Fruit fly (Drosophila melanogaster): ENCODE measurements around the gene CG15628.
A peak's percentile ranks its signal among the peaks of the same experiment; 100 is the strongest.

Gene CG15628

dm6 chr2L:4821757-4822156, at the start of gene CG15628:
CG15628 (plus strand) TSS chr2L:4821774.
- no peak for TF ChIP-seq noc (tag; optimal IDR thresholded peaks at IDR 0.05)

dm6 chr2L:4793780-4794523, 27.6 kb upstream of the CG15628 start, which contains the start of gene fipi:
fipi (minus strand) TSS chr2L:4794044.
- TF ChIP-seq noc (tag; optimal IDR thresholded peaks at IDR 0.05), result no peak

DNA sequence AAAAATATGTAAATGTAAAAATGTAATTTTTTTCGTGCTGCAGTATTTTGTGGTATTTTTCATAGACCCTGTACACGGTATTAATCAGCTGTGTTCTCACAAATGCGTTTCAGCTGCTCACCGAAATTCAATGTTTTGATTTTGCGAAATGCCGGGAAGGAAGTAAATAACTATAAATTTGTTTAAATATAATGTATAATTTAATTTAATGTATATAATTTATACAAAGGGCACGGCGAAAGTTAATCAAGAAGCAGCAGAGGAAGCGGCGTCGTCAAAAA, 27.1 kb upstream of the CG15628 start, which contains the start of gene CG3294:
TSS of gene CG3294 (plus strand) at position 26 of the 281 bp plus-strand sequence.
- no peak for TF ChIP-seq noc (tag; optimal IDR thresholded peaks at IDR 0.05)

DNA sequence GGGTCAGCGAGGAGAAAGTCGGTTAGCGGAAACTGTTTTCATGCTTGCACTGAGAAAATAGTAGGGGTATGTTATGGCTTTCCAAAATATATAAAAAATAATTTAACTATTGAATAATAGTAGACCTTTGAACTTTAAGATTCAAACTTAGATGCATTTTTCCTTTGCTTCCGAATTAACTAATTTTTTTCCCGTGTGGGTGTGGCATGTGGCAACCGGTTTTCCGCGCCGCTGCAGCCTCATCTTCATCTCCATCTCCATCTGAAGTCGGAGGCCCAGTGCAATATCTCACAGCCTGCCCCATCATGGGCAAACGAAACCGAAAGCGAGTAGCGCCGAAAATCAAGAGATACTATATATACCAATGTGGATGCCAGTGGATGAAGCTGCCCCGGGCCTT, 23.9 kb upstream of the CG15628 start:
- no peak for TF ChIP-seq noc (tag; optimal IDR thresholded peaks at IDR 0.05)

DNA sequence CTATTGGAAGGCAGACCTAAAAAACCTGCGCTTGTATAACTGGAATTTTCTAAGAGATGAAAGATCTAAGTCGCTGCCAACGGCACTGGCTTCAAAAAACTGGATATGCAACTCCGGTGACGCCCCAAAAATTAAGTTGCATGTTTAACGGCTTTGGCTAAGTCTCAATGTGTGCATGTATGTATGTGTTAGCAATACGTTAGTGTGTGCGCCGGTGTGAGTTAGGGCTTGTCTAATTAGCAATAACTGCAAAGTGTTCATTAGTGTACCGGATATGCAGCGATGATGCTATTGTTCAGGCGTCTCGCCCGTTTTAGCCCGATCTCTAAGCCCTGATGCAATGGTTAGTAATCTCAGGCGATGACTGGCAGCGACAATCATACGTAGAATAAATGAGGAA, 22.7 kb upstream of the CG15628 start:
- no peak for TF ChIP-seq noc (tag; optimal IDR thresholded peaks at IDR 0.05)

DNA sequence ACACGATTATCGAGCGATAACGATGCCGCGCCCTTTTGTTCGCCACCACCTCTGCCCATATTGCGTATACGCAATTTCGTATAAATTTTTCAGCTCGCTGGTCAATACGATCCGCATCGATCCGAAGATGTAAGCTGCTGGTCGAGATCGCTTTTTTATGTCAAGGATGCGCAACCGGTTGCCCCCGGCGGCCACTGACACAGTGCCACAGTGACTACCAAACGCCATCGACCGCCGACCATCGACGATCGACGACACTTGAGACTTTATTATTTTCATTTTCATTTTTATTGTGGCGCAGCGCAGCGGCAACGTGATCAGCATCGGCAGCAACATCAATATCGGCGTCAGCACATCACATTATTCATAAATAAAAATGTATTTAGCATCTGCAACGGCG, 21.5 kb upstream of the CG15628 start:
- no peak for TF ChIP-seq noc (tag; optimal IDR thresholded peaks at IDR 0.05)

dm6 chr2L:4801705-4802216, 19.8 kb upstream of the CG15628 start, which contains the start of gene slf:
slf (minus strand) TSS chr2L:4801923.
- TF ChIP-seq noc (tag; optimal IDR thresholded peaks at IDR 0.05), result no peak

DNA sequence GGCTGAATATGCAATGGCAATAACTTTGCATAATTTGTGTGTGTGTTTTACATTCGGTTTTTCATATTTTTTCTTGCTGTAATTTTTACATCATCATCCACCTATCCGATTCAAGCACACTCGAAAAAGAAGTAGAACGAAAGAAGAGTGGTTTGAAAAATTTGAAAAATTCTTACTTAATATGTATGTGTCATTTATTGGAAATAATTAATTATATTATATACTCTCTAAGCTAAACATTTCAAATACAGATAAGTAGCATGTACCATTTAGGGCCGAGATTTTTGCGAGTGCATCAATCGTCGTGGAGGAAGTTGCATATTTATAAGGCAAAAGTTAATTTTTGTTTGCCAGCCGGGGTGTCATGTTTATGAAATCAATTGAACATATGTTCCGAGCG, 15.5 kb upstream of the CG15628 start:
- TF ChIP-seq noc (tag; optimal IDR thresholded peaks at IDR 0.05), result no peak

dm6 chr2L:4807953-4808604, 13.5 kb upstream of the CG15628 start:
- no peak for TF ChIP-seq noc (tag; optimal IDR thresholded peaks at IDR 0.05)

DNA sequence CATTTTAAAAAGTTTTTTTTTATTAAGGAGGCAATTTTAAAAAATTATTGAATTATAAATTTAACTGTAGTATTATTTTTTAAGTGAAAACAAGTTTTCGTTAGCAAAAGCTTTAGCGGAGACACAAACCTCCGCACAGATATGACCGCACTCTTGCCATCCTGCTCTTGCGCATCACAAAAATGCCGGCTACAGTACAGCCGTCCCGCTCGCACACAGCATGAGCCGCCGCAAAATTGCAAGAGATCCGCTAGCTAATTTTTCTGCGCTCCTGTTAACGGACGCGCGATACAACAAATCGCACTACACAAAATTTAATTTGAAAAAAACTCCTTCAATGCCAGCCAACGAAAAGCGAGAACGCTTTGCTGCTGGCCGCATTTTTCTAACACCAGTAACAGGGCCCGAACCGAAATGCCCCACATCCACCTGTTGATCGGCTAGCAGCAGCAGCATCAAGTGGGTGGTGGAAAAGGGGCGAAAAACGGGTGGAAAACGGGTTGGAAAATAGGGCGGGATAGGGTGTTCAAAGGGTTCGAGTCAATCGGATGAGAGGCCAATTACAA, 11.4 kb upstream of the CG15628 start:
- TF ChIP-seq noc (tag; optimal IDR thresholded peaks at IDR 0.05), result no peak

DNA sequence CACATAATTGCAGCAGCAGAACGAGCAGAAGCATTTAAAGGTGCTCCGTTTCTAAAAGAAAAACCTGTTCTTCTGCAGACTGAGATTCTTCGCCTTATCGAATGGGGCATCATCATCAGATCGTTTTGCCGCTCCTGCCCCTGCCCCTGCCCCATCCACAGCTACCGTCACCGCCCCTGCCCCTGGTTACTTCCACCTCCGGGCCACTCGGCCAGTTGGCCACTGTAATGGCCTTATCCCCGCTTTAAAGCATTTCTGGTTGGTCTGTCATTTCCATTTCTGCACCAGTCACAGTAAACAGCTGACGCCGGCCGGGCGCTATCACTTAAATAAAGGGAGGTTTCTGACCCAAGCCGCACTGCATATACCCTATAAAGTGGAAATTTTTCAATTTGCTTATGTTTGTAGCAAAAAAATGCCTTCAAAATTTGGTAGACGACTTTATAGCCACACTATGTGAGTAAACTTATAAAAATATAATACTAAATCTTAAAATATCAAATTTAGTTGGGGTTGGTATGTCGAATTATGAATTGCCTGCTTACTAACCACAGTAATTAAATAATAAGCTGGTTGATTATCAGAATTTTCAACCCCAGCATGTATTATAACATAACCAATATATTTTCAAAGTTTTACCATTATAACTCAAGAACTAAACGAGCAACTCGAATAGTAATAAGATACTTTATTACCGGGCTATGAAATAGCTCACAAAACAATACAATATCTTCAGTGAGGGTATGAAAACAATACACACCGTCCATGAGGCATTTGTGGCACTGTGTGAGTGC, 10.7 kb upstream of the CG15628 start:
- peak; percentile 78 for TF ChIP-seq noc (tag; optimal IDR thresholded peaks at IDR 0.05)

dm6 chr2L:4811491-4812058, 10.0 kb upstream of the CG15628 start:
- peak; percentile 23 for TF ChIP-seq noc (tag; optimal IDR thresholded peaks at IDR 0.05)

DNA sequence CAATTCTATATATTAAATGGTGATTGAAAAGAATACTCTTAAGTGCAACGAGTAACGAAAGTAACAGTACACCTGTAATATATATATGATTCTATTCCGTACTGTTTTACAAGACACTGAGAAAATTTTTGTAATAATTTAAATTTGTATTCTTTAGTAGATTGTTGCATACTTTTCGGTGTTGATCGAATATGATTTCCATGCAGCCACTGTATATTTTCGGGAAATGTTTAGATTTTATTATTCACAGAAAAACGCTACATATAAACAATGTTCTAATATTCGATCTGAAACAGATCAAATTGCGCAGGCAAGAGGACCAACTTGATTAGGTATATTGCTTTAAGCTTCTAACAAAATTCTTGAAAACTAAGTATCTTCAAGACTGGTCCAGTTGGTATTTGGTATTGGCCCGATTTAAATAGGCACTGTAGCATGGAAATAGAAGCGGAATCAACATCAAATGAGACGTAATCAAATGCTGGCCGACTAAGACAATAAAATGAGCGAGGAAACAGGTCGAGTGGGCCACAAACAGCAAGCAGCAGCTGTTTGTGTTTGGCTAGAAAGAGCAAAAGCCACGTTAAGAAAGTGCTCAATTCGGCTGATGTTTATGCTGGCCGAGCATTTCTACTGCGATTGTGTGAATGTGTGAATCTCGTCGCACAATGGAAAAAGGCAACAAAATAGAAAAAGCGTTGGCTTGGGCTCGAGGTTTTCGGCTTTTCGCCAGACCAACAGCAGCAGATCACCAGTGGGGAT, 9.1 kb upstream of the CG15628 start, which contains the start of gene CG15629:
TSS of gene CG15629 (plus strand) at position 749 of the 762 bp plus-strand sequence.
- no peak for TF ChIP-seq noc (tag; optimal IDR thresholded peaks at IDR 0.05)

dm6 chr2L:4813023-4813339, 8.6 kb upstream of the CG15628 start:
- no peak for TF ChIP-seq noc (tag; optimal IDR thresholded peaks at IDR 0.05)

DNA sequence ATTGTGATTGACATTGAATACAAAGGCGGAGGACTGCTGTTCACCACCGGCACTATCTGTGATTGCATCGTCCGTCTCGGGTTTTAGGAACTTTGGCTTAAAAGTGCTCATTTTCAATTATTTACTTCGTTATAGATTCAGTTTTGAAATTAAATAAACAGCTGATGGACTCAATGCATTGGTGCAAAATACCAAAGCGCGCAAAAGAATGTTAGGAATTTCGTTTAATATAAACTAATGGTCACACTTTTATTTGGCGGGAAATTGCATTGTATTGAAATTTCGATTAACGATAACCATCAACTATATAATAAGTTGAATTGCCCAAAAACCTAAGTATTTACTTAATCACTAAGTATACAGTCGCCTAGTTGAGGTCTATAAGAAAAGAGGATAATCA, 3.5 kb upstream of the CG15628 start, which contains the start of gene CG3225:
TSS of gene CG3225 (minus strand) at position 190 of the 400 bp plus-strand sequence.
- no peak for TF ChIP-seq noc (tag; optimal IDR thresholded peaks at IDR 0.05)
